Fruit fly (Drosophila melanogaster) S2 (cell line): ENCODE data around the gene CG18731.

ENCODE experiments used
- CG8478 ChIP-seq: fragments of >200 bp; optimal IDR thresholded peaks from 2 replicates; lab custom pipeline; 2018
- CTCF ChIP-seq, 2 experiments: fragments of >200 bp; optimal IDR thresholded peaks; 2 replicates each; lab custom pipeline; 2018

dm6 chr3R:29773833-29774324, 49.1 kb downstream of the CG18731 start:
- TF ChIP-seq CG8478 (no peak), CTCF (optimal IDR thresholded peaks at IDR 0.05; lab: Kevin White, UChicago) (no peak)
